Fruit fly (Drosophila melanogaster) whole organism, embryonic: Measurements from ENCODE around the gene KdelR.

Experiments used
- BEAF-32 ChIP-seq: fragments of 200-800 bp; sonication (Bioruptor generic); optimal IDR thresholded peaks from 3 replicates; lab custom pipeline; 2017; ENCODE audit warnings: missing biosample characterization, missing genetic modification characterization, mild to moderate bottlenecking, moderate library complexity, missing genetic modification reagents
- CG10267 ChIP-seq: fragments of 200-800 bp; sonication (Bioruptor generic); optimal IDR thresholded peaks from 2 replicates; lab custom pipeline; 2018; ENCODE audit warnings: missing biosample characterization, mild to moderate bottlenecking, missing genetic modification characterization, moderate library complexity
- CG10462 ChIP-seq: fragments of 200-800 bp; sonication (Bioruptor generic); optimal IDR thresholded peaks from 2 replicates; lab custom pipeline; 2016; ENCODE audit warnings: missing biosample characterization, missing genetic modification characterization
- CG11723 ChIP-seq: fragments of 200-800 bp; sonication (Bioruptor generic); optimal IDR thresholded peaks from 2 replicates; lab custom pipeline; 2017; ENCODE audit warnings: missing biosample characterization, mild to moderate bottlenecking, missing genetic modification characterization
- CG12391 ChIP-seq: fragments of 200-800 bp; sonication (Bioruptor generic); optimal IDR thresholded peaks from 3 replicates; lab custom pipeline; 2018; ENCODE audit warnings: missing biosample characterization, mild to moderate bottlenecking, missing genetic modification characterization, moderate library complexity
- CG12659 ChIP-seq: fragments of 200-800 bp; sonication (Bioruptor generic); optimal IDR thresholded peaks from 3 replicates; lab custom pipeline; 2017; ENCODE audit warnings: mild to moderate bottlenecking, missing biosample characterization, missing genetic modification reagents, missing genetic modification characterization
- CG13287 ChIP-seq: fragments of 200-800 bp; sonication (Bioruptor generic); IDR thresholded peaks from 2 replicates; pipeline ENCODE4 v1.3.6; 2022; ENCODE audit warnings: missing biosample characterization, missing genetic modification characterization; ENCODE audit not compliant: partially characterized antibody
- CG13296 ChIP-seq: fragments of 200-800 bp; sonication (Bioruptor generic); optimal IDR thresholded peaks from 3 replicates; lab custom pipeline; 2018; ENCODE audit warnings: missing biosample characterization, mild to moderate bottlenecking, missing genetic modification characterization
- CG13424 ChIP-seq: fragments of 200-800 bp; sonication (Bioruptor generic); optimal IDR thresholded peaks from 2 replicates; lab custom pipeline; 2019; ENCODE audit warnings: missing biosample characterization, mild to moderate bottlenecking, missing genetic modification characterization, moderate library complexity
- CG14441 ChIP-seq: fragments of 200-800 bp; sonication (Bioruptor generic); IDR thresholded peaks from 2 replicates; pipeline ENCODE4 v1.3.6; 2022; ENCODE audit warnings: missing biosample characterization, missing genetic modification characterization
- CG14710 ChIP-seq: fragments of 200-800 bp; sonication (Bioruptor generic); optimal IDR thresholded peaks from 3 replicates; lab custom pipeline; 2019; ENCODE audit warnings: missing biosample characterization, mild to moderate bottlenecking, missing genetic modification characterization, moderate library complexity
- CG1603 ChIP-seq: fragments of 200-800 bp; sonication (Bioruptor generic); optimal IDR thresholded peaks from 2 replicates; lab custom pipeline; 2019; ENCODE audit warnings: missing biosample characterization, mild to moderate bottlenecking, missing genetic modification characterization, moderate library complexity
- CG16813 ChIP-seq: fragments of 200-800 bp; sonication (Bioruptor generic); IDR thresholded peaks from 3 replicates; pipeline ENCODE4 v1.3.6; 2022; ENCODE audit warnings: missing biosample characterization, missing genetic modification characterization; ENCODE audit not compliant: partially characterized antibody
- CG17829 ChIP-seq: fragments of 200-800 bp; optimal IDR thresholded peaks from 2 replicates; lab custom pipeline; 2019; ENCODE audit warnings: missing biosample characterization, mild to moderate bottlenecking, missing genetic modification characterization, moderate library complexity
- CG18262 ChIP-seq: fragments of 200-800 bp; optimal IDR thresholded peaks from 3 replicates; lab custom pipeline; 2019; ENCODE audit warnings: missing biosample characterization, mild to moderate bottlenecking, missing genetic modification characterization, moderate library complexity
- CG2116 ChIP-seq: fragments of 200-800 bp; sonication (Bioruptor generic); optimal IDR thresholded peaks from 3 replicates; lab custom pipeline; 2018; ENCODE audit warnings: missing biosample characterization, mild to moderate bottlenecking, missing genetic modification characterization
- CG30020 ChIP-seq: fragments of 200-800 bp; optimal IDR thresholded peaks from 2 replicates; lab custom pipeline; 2019; ENCODE audit warnings: missing biosample characterization, mild to moderate bottlenecking, missing genetic modification characterization, moderate library complexity
- CG6272 ChIP-seq: fragments of 200-800 bp; sonication (Bioruptor generic); IDR thresholded peaks from 2 replicates; pipeline ENCODE4 v1.3.6; 2022; ENCODE audit warnings: missing biosample characterization, missing genetic modification characterization
- CG8281 ChIP-seq: fragments of 200-800 bp; sonication (Bioruptor generic); optimal IDR thresholded peaks from 2 replicates; lab custom pipeline; 2018; ENCODE audit warnings: missing biosample characterization, mild to moderate bottlenecking, missing genetic modification characterization, moderate library complexity
- Doc3 ChIP-seq: fragments of 200-800 bp; sonication (Bioruptor generic); IDR thresholded peaks from 3 replicates; pipeline ENCODE4 v1.3.6; 2022; ENCODE audit warnings: missing biosample characterization, missing genetic modification characterization; ENCODE audit not compliant: partially characterized antibody
- Dp ChIP-seq: fragments of 200-800 bp; sonication (Bioruptor generic); optimal IDR thresholded peaks from 2 replicates; lab custom pipeline; 2018; ENCODE audit warnings: missing biosample characterization, mild to moderate bottlenecking, missing genetic modification characterization, moderate library complexity
- Dref ChIP-seq: fragments of 200-800 bp; sonication (Bioruptor generic); IDR thresholded peaks from 2 replicates; pipeline ENCODE4 v1.3.6; 2022; ENCODE audit warnings: missing biosample characterization, missing genetic modification characterization
- Drgx ChIP-seq: fragments of 200-800 bp; sonication (Bioruptor generic); IDR thresholded peaks from 2 replicates; pipeline ENCODE4 v1.3.6; 2022; ENCODE audit warnings: missing biosample characterization, missing genetic modification characterization
- E2f2 ChIP-seq: fragments of 200-800 bp; sonication (Bioruptor generic); IDR thresholded peaks from 2 replicates; pipeline ENCODE4 v1.3.6; 2022; ENCODE audit warnings: missing biosample characterization, missing genetic modification characterization
- Hr39 ChIP-seq: fragments of >200 bp; optimal IDR thresholded peaks from 2 replicates; lab custom pipeline; 2017
- Nf-YC ChIP-seq: fragments of 200-800 bp; optimal IDR thresholded peaks from 3 replicates; lab custom pipeline; 2019; ENCODE audit warnings: missing biosample characterization, mild to moderate bottlenecking, missing genetic modification characterization, moderate library complexity
- Scr ChIP-seq: fragments of 200-800 bp; sonication (Bioruptor generic); IDR thresholded peaks from 2 replicates; pipeline ENCODE4 v1.3.6; 2022; ENCODE audit warnings: missing biosample characterization, missing genetic modification characterization; ENCODE audit not compliant: partially characterized antibody
- Sry-δ ChIP-seq: fragments of 200-800 bp; sonication (Bioruptor generic); optimal IDR thresholded peaks from 2 replicates; lab custom pipeline; 2016; ENCODE audit warnings: missing biosample characterization, missing genetic modification characterization
- Xrp1 ChIP-seq: fragments of 200-800 bp; sonication (Bioruptor generic); IDR thresholded peaks from 2 replicates; pipeline ENCODE4 v1.3.6; 2022; ENCODE audit warnings: missing biosample characterization, missing genetic modification characterization
- amos ChIP-seq: fragments of 200-800 bp; sonication (Bioruptor generic); IDR thresholded peaks from 2 replicates; pipeline ENCODE4 v1.3.6; 2022; ENCODE audit warnings: missing biosample characterization, missing genetic modification characterization; ENCODE audit not compliant: partially characterized antibody
- bbx ChIP-seq: fragments of 200-800 bp; sonication (Bioruptor generic); IDR thresholded peaks from 2 replicates; pipeline ENCODE4 v1.3.6; 2022; ENCODE audit warnings: missing biosample characterization, missing genetic modification characterization; ENCODE audit not compliant: partially characterized antibody
- en ChIP-seq: fragments of 200-800 bp; sonication (Bioruptor generic); optimal IDR thresholded peaks from 2 replicates; lab custom pipeline; 2016; ENCODE audit warnings: missing biosample characterization, missing genetic modification characterization
- ewg ChIP-seq: fragments of 200-800 bp; sonication (Bioruptor generic); optimal IDR thresholded peaks from 3 replicates; lab custom pipeline; 2017; ENCODE audit warnings: mild to moderate bottlenecking, missing biosample characterization, missing genetic modification reagents, missing genetic modification characterization
- fd64A ChIP-seq: fragments of 200-800 bp; sonication (Bioruptor generic); optimal IDR thresholded peaks from 3 replicates; lab custom pipeline; 2018; ENCODE audit warnings: missing biosample characterization, mild to moderate bottlenecking, missing genetic modification characterization
- nerfin-1 ChIP-seq: fragments of 200-800 bp; sonication (Bioruptor generic); optimal IDR thresholded peaks from 3 replicates; lab custom pipeline; 2019; ENCODE audit warnings: missing biosample characterization, mild to moderate bottlenecking, missing genetic modification characterization, moderate library complexity
- nerfin-2 ChIP-seq: fragments of 200-800 bp; sonication (Bioruptor generic); IDR thresholded peaks from 2 replicates; pipeline ENCODE4 v1.3.6; 2022; ENCODE audit warnings: missing biosample characterization, missing genetic modification characterization; ENCODE audit not compliant: partially characterized antibody
- pfk ChIP-seq: fragments of 200-800 bp; sonication (Bioruptor generic); optimal IDR thresholded peaks from 2 replicates; lab custom pipeline; 2018; ENCODE audit warnings: missing biosample characterization, mild to moderate bottlenecking, missing genetic modification characterization, moderate library complexity
- phol ChIP-seq: fragments of 200-800 bp; sonication (Bioruptor generic); optimal IDR thresholded peaks from 3 replicates; lab custom pipeline; 2018; ENCODE audit warnings: missing biosample characterization, mild to moderate bottlenecking, missing genetic modification characterization, moderate library complexity
- pnt ChIP-seq: fragments of 200-800 bp; sonication (Bioruptor generic); optimal IDR thresholded peaks from 3 replicates; lab custom pipeline; 2016; ENCODE audit warnings: missing biosample characterization, missing genetic modification characterization
- pzg ChIP-seq: fragments of 200-800 bp; sonication (Bioruptor generic); optimal IDR thresholded peaks from 3 replicates; lab custom pipeline; 2018; ENCODE audit warnings: missing biosample characterization, mild to moderate bottlenecking, missing genetic modification characterization, moderate library complexity
- row ChIP-seq: fragments of 200-800 bp; sonication (Bioruptor generic); IDR thresholded peaks from 3 replicates; pipeline ENCODE4 v1.3.6; 2022; ENCODE audit warnings: missing biosample characterization, missing genetic modification characterization
- schlank ChIP-seq: fragments of 200-800 bp; sonication (Bioruptor generic); optimal IDR thresholded peaks from 2 replicates; lab custom pipeline; 2018; ENCODE audit warnings: missing biosample characterization, mild to moderate bottlenecking, missing genetic modification characterization
- sna ChIP-seq: fragments of 200-800 bp; sonication (Bioruptor generic); IDR thresholded peaks from 2 replicates; pipeline ENCODE4 v1.3.6; 2022; ENCODE audit warnings: missing biosample characterization, missing genetic modification characterization; ENCODE audit not compliant: partially characterized antibody
- stwl ChIP-seq: fragments of 200-800 bp; sonication (Bioruptor generic); optimal IDR thresholded peaks from 3 replicates; lab custom pipeline; 2018; ENCODE audit warnings: missing biosample characterization, mild to moderate bottlenecking, missing genetic modification characterization, moderate library complexity
- sug ChIP-seq: fragments of 200-800 bp; optimal IDR thresholded peaks from 2 replicates; lab custom pipeline; 2019; ENCODE audit warnings: missing biosample characterization, mild to moderate bottlenecking, missing genetic modification characterization, moderate library complexity
- trem ChIP-seq: fragments of 200-800 bp; optimal IDR thresholded peaks from 3 replicates; lab custom pipeline; 2019; ENCODE audit warnings: missing biosample characterization, mild to moderate bottlenecking, missing genetic modification characterization, moderate library complexity
- zen ChIP-seq: fragments of 200-800 bp; sonication (Bioruptor generic); optimal IDR thresholded peaks from 3 replicates; lab custom pipeline; 2018; ENCODE audit warnings: missing biosample characterization, mild to moderate bottlenecking, missing genetic modification characterization, moderate library complexity
- zen2 ChIP-seq: fragments of 200-800 bp; sonication (Bioruptor generic); IDR thresholded peaks from 3 replicates; pipeline ENCODE4 v1.3.6; 2022; ENCODE audit warnings: missing biosample characterization, missing genetic modification characterization; ENCODE audit not compliant: partially characterized antibody

KdelR gene

DNA sequence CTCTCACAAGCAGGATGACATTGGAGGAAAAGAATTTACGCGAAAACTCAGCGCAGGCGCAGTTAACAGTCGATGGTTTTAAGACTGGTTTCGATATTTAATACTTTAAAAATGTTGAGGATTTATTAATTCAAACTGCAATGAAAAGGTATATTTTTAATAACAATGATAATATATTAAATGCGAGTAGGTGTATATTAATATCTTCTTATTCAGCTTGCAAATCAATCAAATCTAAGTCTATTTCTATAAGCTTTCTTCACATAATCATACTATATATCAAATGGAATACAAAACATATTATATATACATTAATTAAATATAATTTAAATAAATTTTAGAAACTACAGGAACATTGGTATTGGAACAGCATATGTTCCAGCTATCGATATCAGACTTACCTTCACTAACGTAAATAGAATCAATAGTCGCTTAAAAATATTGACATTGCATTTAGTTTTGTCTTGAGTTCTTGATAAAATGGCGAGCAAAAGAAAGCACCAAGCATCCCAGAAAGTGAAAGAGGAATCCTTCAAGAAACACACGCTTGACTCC is 9.0 kb downstream of the KdelR start, which contains the start of the genes TBC1D16 and holn1:
Gene TBC1D16 (minus strand): TSS at position 51 of the 555 bp plus-strand sequence.
Gene holn1 (plus strand): TSS at position 390 of the 555 bp plus-strand sequence.
- no peak for TF ChIP-seq schlank
- no peak for TF ChIP-seq pnt (GFP tag; lab: Kevin White, UChicago)
- TF ChIP-seq Hr39 (lab: Kevin White, UChicago), result no peak
- TF ChIP-seq zen, result peak; percentile 1
- TF ChIP-seq CG2116 (GFP tag; lab: Kevin White, UChicago), result peak; percentile 21
- TF ChIP-seq E2f2, result 0 out of 2 replicates have a peak, but pooled peaks have one; percentile 18
- TF ChIP-seq nerfin-2, result no peak
- peak; percentile 44 for TF ChIP-seq stwl (tag; lab: Kevin White, UChicago)
- peak; percentile 94 for TF ChIP-seq CG30020
- TF ChIP-seq CG6272 (GFP tag; lab: Robert Waterston, UW), result no peak
- TF ChIP-seq CG14710, result peak; percentile 37
- TF ChIP-seq CG8281 (tag; lab: Kevin White, UChicago), result peak; percentile 3
- peak; percentile 90 for TF ChIP-seq pfk (GFP tag; lab: Kevin White, UChicago)
- peak; percentile 85 for TF ChIP-seq ewg (GFP tag; lab: Kevin White, UChicago)
- peak; percentile 62 for TF ChIP-seq Sry-δ (GFP tag; lab: Kevin White, UChicago)
- TF ChIP-seq CG14441 (GFP tag; lab: Robert Waterston, UW), result no peak
- TF ChIP-seq sug, result no peak
- peak; percentile 5 for TF ChIP-seq phol (tag; lab: Kevin White, UChicago)
- peak; percentile 60 for TF ChIP-seq BEAF-32 (GFP tag; lab: Kevin White, UChicago)
- TF ChIP-seq CG16813 (GFP tag; lab: Robert Waterston, UW), result 0 out of 3 replicates have a peak, but pooled peaks have one; percentile 13
- no peak for TF ChIP-seq en (GFP tag; lab: Kevin White, UChicago)
- peak; percentile 35 for TF ChIP-seq trem (tag; lab: Kevin White, UChicago)
- TF ChIP-seq CG10462, result no peak
- peak; percentile 3 for TF ChIP-seq nerfin-1 (tag; lab: Kevin White, UChicago)
- TF ChIP-seq Dref (GFP tag; lab: Robert Waterston, UW), result peak; percentile 54
- peak; percentile 41 for TF ChIP-seq CG13296
- TF ChIP-seq zen2 (GFP tag; lab: Robert Waterston, UW), result peak; percentile 5; the same call in 1 of the 3 replicates
- 0 out of 2 replicates have a peak, but pooled peaks have one; percentile 32 for TF ChIP-seq sna (GFP tag; lab: Robert Waterston, UW)
- peak; percentile 13 for TF ChIP-seq Nf-YC (tag; lab: Kevin White, UChicago)
- peak; percentile 37 for TF ChIP-seq CG12659
- TF ChIP-seq pzg, result peak; percentile 13
- TF ChIP-seq CG11723 (GFP tag; lab: Kevin White, UChicago), result no peak
- no peak for TF ChIP-seq Drgx (GFP tag; lab: Robert Waterston, UW)
- peak; percentile 12 for TF ChIP-seq CG17829 (tag; lab: Kevin White, UChicago)
- peak; percentile 30; the same call in 1 of the 2 replicates for TF ChIP-seq bbx (GFP tag; lab: Robert Waterston, UW)
- TF ChIP-seq Scr (GFP tag; lab: Robert Waterston, UW), result peak; percentile 71
- TF ChIP-seq Doc3 (GFP tag; lab: Robert Waterston, UW), result peak; percentile 27; the same call in 1 of the 3 replicates
- peak; percentile 78 for TF ChIP-seq CG13287
- peak; percentile 13 for TF ChIP-seq CG12391
- TF ChIP-seq Dp (GFP tag; lab: Kevin White, UChicago), result peak; percentile 21
- peak; percentile 55; the same call in 1 of the 3 replicates for TF ChIP-seq row (GFP tag; lab: Robert Waterston, UW)
- no peak for TF ChIP-seq fd64A
- TF ChIP-seq CG1603 (tag; lab: Kevin White, UChicago), result peak; percentile 8
- peak; percentile 13 for TF ChIP-seq CG13424 (tag; lab: Kevin White, UChicago)
- peak; percentile 1 for TF ChIP-seq CG10267 (tag; lab: Kevin White, UChicago)
- peak; percentile 29 for TF ChIP-seq CG18262 (tag; lab: Kevin White, UChicago)
- TF ChIP-seq amos, result peak; percentile 55; the same call in 1 of the 2 replicates
- 0 out of 2 replicates have a peak, but pooled peaks have one; percentile 25 for TF ChIP-seq Xrp1
